Worm (Caenorhabditis elegans) whole organism, midembryonic: ENCODE data around the gene T19D7.7.

Experiments
- T22C8.4 ChIP-seq: fragments of 200-800 bp; sonication (Bioruptor generic); IDR thresholded peaks from 2 replicates; pipeline ENCODE4 v1.3.6; 2022; ENCODE audit warnings: missing genetic modification characterization, missing compliant biosample characterization
- cog-1 ChIP-seq: sonication (generic microtip); optimal IDR thresholded peaks from 2 replicates; lab custom pipeline; 2016; ENCODE audit warnings: missing genetic modification characterization, missing compliant biosample characterization
- flt-1 ChIP-seq: fragments of 200-800 bp; sonication (Bioruptor generic); IDR thresholded peaks from 2 replicates; pipeline ENCODE4 v1.3.6; 2022; ENCODE audit warnings: missing genetic modification characterization, missing compliant biosample characterization
- klf-2 ChIP-seq: fragments of 200-800 bp; sonication (Bioruptor generic); conservative IDR thresholded peaks from 2 replicates; pipeline ENCODE4 v1.3.6; 2022; ENCODE audit warnings: missing genetic modification reagents, missing genetic modification characterization, missing compliant biosample characterization
- med-1 ChIP-seq: sonication (generic microtip); optimal IDR thresholded peaks from 2 replicates; lab custom pipeline; 2017; ENCODE audit warnings: missing genetic modification characterization, mild to moderate bottlenecking, missing compliant biosample characterization, antibody characterized with exemption, missing genetic modification reagents; ENCODE audit not compliant: insufficient read depth
- ref-1 ChIP-seq: fragments of 200-800 bp; sonication (Bioruptor generic); conservative IDR thresholded peaks from 2 replicates; pipeline ENCODE4 v1.3.6; 2022; ENCODE audit warnings: missing genetic modification reagents, missing genetic modification characterization, missing compliant biosample characterization
- tab-1 ChIP-seq: fragments of 200-800 bp; sonication (Bioruptor generic); IDR thresholded peaks from 2 replicates; pipeline ENCODE4 v1.3.6; 2022; ENCODE audit warnings: missing genetic modification characterization, missing compliant biosample characterization
- ztf-23 ChIP-seq: fragments of 200-800 bp; sonication (Bioruptor generic); IDR thresholded peaks from 2 replicates; pipeline ENCODE4 v1.3.6; 2022; ENCODE audit warnings: missing genetic modification reagents, missing genetic modification characterization, missing compliant biosample characterization
- ztf-29 ChIP-seq: fragments of 200-800 bp; sonication (Bioruptor generic); IDR thresholded peaks from 2 replicates; pipeline ENCODE4 v1.3.6; 2022; ENCODE audit warnings: missing genetic modification reagents, missing genetic modification characterization, missing compliant biosample characterization

- no peak for TF ChIP-seq ztf-23 (GFP tag; lab: Robert Waterston, UW)
- no peak for TF ChIP-seq flt-1 (GFP tag; lab: Robert Waterston, UW)
- TF ChIP-seq klf-2 (GFP tag; lab: Robert Waterston, UW) = no peak
- TF ChIP-seq cog-1 (tag; lab: Kevin White, UChicago) = no peak
- no peak for TF ChIP-seq T22C8.4 (GFP tag; lab: Robert Waterston, UW)
- no peak for TF ChIP-seq med-1 (GFP tag; lab: Kevin White, UChicago)
- no peak for TF ChIP-seq ztf-29 (GFP tag; lab: Robert Waterston, UW)
- TF ChIP-seq ref-1 (GFP tag; lab: Robert Waterston, UW) = no peak
- no peak for TF ChIP-seq tab-1 (GFP tag; lab: Robert Waterston, UW)
These were observed 26.0 kb downstream of the T19D7.7 start, which contains the start of gene ifc-2 for ce11 chrX:654804-655203.
